Worm (Caenorhabditis elegans): ENCODE data around the gene M03E7.3.

Gene M03E7.3

ce11 chrV:5594315-5594714 is 20.5 kb upstream of the M03E7.3 start, which contains the start of gene crn-2:
Gene crn-2, plus strand, starts transcription at chrV:5594615.
- TF ChIP-seq skn-1 (tag; optimal IDR thresholded peaks at IDR 0.05), result no peak
- TF ChIP-seq egl-13 (tag; optimal IDR thresholded peaks at IDR 0.05), result no peak
- TF ChIP-seq Y116A8C.19 (tag; optimal IDR thresholded peaks at IDR 0.05; ENCODE audit: borderline replicate concordance), result no peak
- TF ChIP-seq unc-86 (tag; optimal IDR thresholded peaks at IDR 0.05), result no peak
- TF ChIP-seq ceh-90 (tag; optimal IDR thresholded peaks at IDR 0.05), result no peak
- TF ChIP-seq snu-23 (GFP tag; optimal IDR thresholded peaks at IDR 0.05), result no peak
- no peak for TF ChIP-seq nhr-85 (tag)
- TF ChIP-seq vab-15 (tag; optimal IDR thresholded peaks at IDR 0.05), result no peak
- no peak for TF ChIP-seq ces-1 (GFP tag; optimal IDR thresholded peaks at IDR 0.05)
- no peak for TF ChIP-seq zip-4 (GFP tag; optimal IDR thresholded peaks at IDR 0.05)
- no peak for TF ChIP-seq elt-2 (tag; optimal IDR thresholded peaks at IDR 0.05)
- no peak for TF ChIP-seq fkh-10 (GFP tag; optimal IDR thresholded peaks at IDR 0.05)
- TF ChIP-seq hpl-2 (GFP tag; optimal IDR thresholded peaks at IDR 0.05), result no peak
- TF ChIP-seq irx-1 (tag; optimal IDR thresholded peaks at IDR 0.05), result no peak
- TF ChIP-seq lin-14 (GFP tag; optimal IDR thresholded peaks at IDR 0.05), result no peak
- TF ChIP-seq hlh-4 (tag; optimal IDR thresholded peaks at IDR 0.05), result no peak
- TF ChIP-seq mef-2 (tag; optimal IDR thresholded peaks at IDR 0.05), result no peak
- TF ChIP-seq dpl-1 (GFP tag; optimal IDR thresholded peaks at IDR 0.05), result no peak
- no peak for TF ChIP-seq mdl-1 (tag; optimal IDR thresholded peaks at IDR 0.05)
- no peak for TF ChIP-seq nhr-237 (tag; optimal IDR thresholded peaks at IDR 0.05)

- TF ChIP-seq sox-4 (tag; optimal IDR thresholded peaks at IDR 0.05), result no peak
- TF ChIP-seq mef-2 (tag; optimal IDR thresholded peaks at IDR 0.05), result no peak
- no peak for TF ChIP-seq hlh-4 (tag; optimal IDR thresholded peaks at IDR 0.05)
- TF ChIP-seq nhr-90 (tag; optimal IDR thresholded peaks at IDR 0.05; ENCODE audit: poor library complexity), result peak; percentile 37
- TF ChIP-seq pag-3 (tag; optimal IDR thresholded peaks at IDR 0.05; ENCODE audit: borderline replicate concordance, insufficient read depth), result no peak
- TF ChIP-seq skn-1 (tag; optimal IDR thresholded peaks at IDR 0.05), result peak; percentile 36
- no peak for TF ChIP-seq C04F5.9 (tag; optimal IDR thresholded peaks at IDR 0.05)
- TF ChIP-seq lin-15B (tag; optimal IDR thresholded peaks at IDR 0.05), result no peak
- no peak for TF ChIP-seq sptf-1 (tag; optimal IDR thresholded peaks at IDR 0.05)
- TF ChIP-seq egl-13 (tag; optimal IDR thresholded peaks at IDR 0.05), result no peak
- no peak for TF ChIP-seq nhr-77 (tag; optimal IDR thresholded peaks at IDR 0.05)
- TF ChIP-seq nhr-12 (tag; optimal IDR thresholded peaks at IDR 0.05), result no peak
- no peak for TF ChIP-seq nhr-76 (tag; optimal IDR thresholded peaks at IDR 0.05)
- no peak for TF ChIP-seq lin-13 (GFP tag; optimal IDR thresholded peaks at IDR 0.05)
- no peak for TF ChIP-seq ama-1 (optimal IDR thresholded peaks at IDR 0.05)
- TF ChIP-seq efl-3 (GFP tag; optimal IDR thresholded peaks at IDR 0.05), result no peak
- no peak for TF ChIP-seq ztf-11 (tag; optimal IDR thresholded peaks at IDR 0.05)
- peak in 1 of 3 experiments; percentile 13 for TF ChIP-seq ceh-82 (tag; optimal IDR thresholded peaks at IDR 0.05)
- TF ChIP-seq blmp-1 (tag; optimal IDR thresholded peaks at IDR 0.05), result peak; percentile 4
- peak; percentile 1 for TF ChIP-seq nhr-20 (tag; optimal IDR thresholded peaks at IDR 0.05)
- no peak for TF ChIP-seq mab-9 (GFP tag; IDR thresholded peaks at IDR 0.05)
- TF ChIP-seq aly-2 (tag; optimal IDR thresholded peaks at IDR 0.05), result no peak
- peak; percentile 94 to 97 for TF ChIP-seq lin-35 (GFP tag; optimal IDR thresholded peaks at IDR 0.05)
- no peak for TF ChIP-seq aha-1 (tag; optimal IDR thresholded peaks at IDR 0.05)
- TF ChIP-seq pax-3 (tag; optimal IDR thresholded peaks at IDR 0.05), result no peak
- TF ChIP-seq unc-30 (tag; optimal IDR thresholded peaks at IDR 0.05), result no peak
- no peak for TF ChIP-seq nhr-84 (tag; optimal IDR thresholded peaks at IDR 0.05)
- no peak for TF ChIP-seq Y116A8C.19 (tag; optimal IDR thresholded peaks at IDR 0.05; ENCODE audit: borderline replicate concordance)
- TF ChIP-seq F16B12.6 (tag; optimal IDR thresholded peaks at IDR 0.05), result peak; percentile 50
- no peak for TF ChIP-seq zip-4 (GFP tag; optimal IDR thresholded peaks at IDR 0.05)
- peak; percentile 85 to 92 (median 89) for TF ChIP-seq dpl-1 (GFP tag; optimal IDR thresholded peaks at IDR 0.05)
- TF ChIP-seq snpc-4 (tag; optimal IDR thresholded peaks at IDR 0.05), result peak; percentile 68
- TF ChIP-seq mep-1 (tag; optimal IDR thresholded peaks at IDR 0.05), result peak; percentile 35
- no peak for TF ChIP-seq jun-1 (tag; optimal IDR thresholded peaks at IDR 0.05)
- TF ChIP-seq egl-27 (tag; optimal IDR thresholded peaks at IDR 0.05), result no peak
- TF ChIP-seq zag-1 (tag; optimal IDR thresholded peaks at IDR 0.05), result no peak
- peak; percentile 85 for TF ChIP-seq alr-1 (tag; optimal IDR thresholded peaks at IDR 0.05; ENCODE audit: borderline replicate concordance)
- no peak for TF ChIP-seq lin-39 (tag; optimal IDR thresholded peaks at IDR 0.05)
Measured at ce11 chrV:5596391-5597030, 18.3 kb upstream of the M03E7.3 start, which contains the start of gene zhit-1. Gene zhit-1, minus strand, starts transcription at chrV:5596551.
